Worm (Caenorhabditis elegans): ENCODE data around the gene T28C12.2.

DNA sequence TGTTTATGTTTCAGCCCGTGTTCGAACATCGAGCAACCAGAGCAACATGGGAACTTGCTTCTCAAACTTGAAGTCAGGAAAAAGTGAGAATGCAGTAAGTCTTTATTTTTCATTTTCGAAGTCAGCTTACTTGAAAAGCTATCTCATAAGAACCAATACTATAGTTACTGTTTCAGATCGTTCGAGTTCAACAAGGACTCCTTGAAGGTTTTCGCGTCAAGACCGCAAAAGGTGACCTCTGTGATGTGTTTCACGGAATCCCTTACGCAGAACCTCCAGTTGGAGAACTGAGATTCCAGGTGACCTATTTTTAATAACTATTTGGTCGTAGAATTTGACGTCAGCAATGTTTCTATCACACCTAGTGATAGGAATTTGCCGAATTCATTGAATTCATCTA, 5.4 kb upstream of the T28C12.2 start:
- TF ChIP-seq K09A11.1 (tag; optimal IDR thresholded peaks at IDR 0.05; ENCODE audit: insufficient read depth): no peak
- TF ChIP-seq pqm-1 (tag; optimal IDR thresholded peaks at IDR 0.05): no peak
- TF ChIP-seq pat-9 (tag; optimal IDR thresholded peaks at IDR 0.05): no peak
- TF ChIP-seq ceh-31 (tag; optimal IDR thresholded peaks at IDR 0.05): no peak
- TF ChIP-seq ama-1 (optimal IDR thresholded peaks at IDR 0.05): no peak
- TF ChIP-seq nfya-1 (tag; optimal IDR thresholded peaks at IDR 0.05): no peak
- no peak for TF ChIP-seq mec-3 (tag; optimal IDR thresholded peaks at IDR 0.05; ENCODE audit: borderline replicate concordance)
- no peak for TF ChIP-seq ref-2 (tag; optimal IDR thresholded peaks at IDR 0.05)
- no peak for TF ChIP-seq hlh-30 (tag; optimal IDR thresholded peaks at IDR 0.05; ENCODE audit: insufficient read depth)
